Fruit fly (Drosophila melanogaster) whole organism, embryonic: Measurements from ENCODE around the gene CG7912.

Source experiments
- Antp ChIP-seq: fragments of 200-800 bp; sonication (Bioruptor generic); optimal IDR thresholded peaks from 3 replicates; lab custom pipeline; 2016; ENCODE audit warnings: missing biosample characterization, missing genetic modification characterization
- B-H2 ChIP-seq: fragments of 200-800 bp; sonication (Bioruptor generic); optimal IDR thresholded peaks from 2 replicates; lab custom pipeline; 2018; ENCODE audit warnings: missing biosample characterization, mild to moderate bottlenecking, missing genetic modification characterization
- Bdp1 ChIP-seq: fragments of 200-800 bp; sonication (Bioruptor generic); optimal IDR thresholded peaks from 3 replicates; lab custom pipeline; 2016; ENCODE audit warnings: missing biosample characterization, missing genetic modification characterization
- CG12104 ChIP-seq: fragments of 200-800 bp; sonication (Bioruptor generic); optimal IDR thresholded peaks from 3 replicates; lab custom pipeline; 2016; ENCODE audit warnings: missing biosample characterization, missing genetic modification characterization
- CG12299 ChIP-seq: fragments of 200-800 bp; sonication (Bioruptor generic); optimal IDR thresholded peaks from 2 replicates; lab custom pipeline; 2018; ENCODE audit warnings: missing biosample characterization, mild to moderate bottlenecking, missing genetic modification characterization
- CG15011 ChIP-seq: fragments of 200-800 bp; sonication (Bioruptor generic); optimal IDR thresholded peaks from 3 replicates; lab custom pipeline; 2018; ENCODE audit warnings: missing biosample characterization, mild to moderate bottlenecking, missing genetic modification characterization
- CG17361 ChIP-seq: fragments of 200-800 bp; sonication (Bioruptor generic); IDR thresholded peaks from 3 replicates; pipeline ENCODE4 v1.3.6; 2022; ENCODE audit warnings: missing biosample characterization, missing genetic modification characterization
- CG17612 ChIP-seq: fragments of 200-800 bp; sonication (Bioruptor generic); IDR thresholded peaks from 2 replicates; pipeline ENCODE4 v1.3.6; 2022; ENCODE audit warnings: missing biosample characterization, missing genetic modification characterization
- CG17829 ChIP-seq: fragments of 200-800 bp; optimal IDR thresholded peaks from 2 replicates; lab custom pipeline; 2019; ENCODE audit warnings: missing biosample characterization, mild to moderate bottlenecking, missing genetic modification characterization, moderate library complexity
- CG18599 ChIP-seq: fragments of 200-800 bp; sonication (Bioruptor generic); optimal IDR thresholded peaks from 3 replicates; lab custom pipeline; 2017; ENCODE audit warnings: missing biosample characterization, missing genetic modification characterization, mild to moderate bottlenecking, moderate library complexity, missing genetic modification reagents
- CG18619 ChIP-seq: fragments of 200-800 bp; sonication (Bioruptor generic); optimal IDR thresholded peaks from 3 replicates; lab custom pipeline; 2017; ENCODE audit warnings: missing biosample characterization, mild to moderate bottlenecking, missing genetic modification characterization
- CG31224 ChIP-seq: fragments of 200-800 bp; sonication (Bioruptor generic); IDR thresholded peaks from 2 replicates; pipeline ENCODE4 v1.3.6; 2022; ENCODE audit warnings: missing biosample characterization, missing genetic modification characterization
- CG33557 ChIP-seq: fragments of 200-800 bp; sonication (Bioruptor generic); optimal IDR thresholded peaks from 2 replicates; lab custom pipeline; 2019; ENCODE audit warnings: missing biosample characterization, mild to moderate bottlenecking, missing genetic modification characterization, moderate library complexity
- CG3726 ChIP-seq: fragments of 200-800 bp; sonication (Bioruptor generic); IDR thresholded peaks from 3 replicates; pipeline ENCODE4, ENCODE4 v1.3.6; 2022; ENCODE audit warnings: missing biosample characterization, missing genetic modification characterization
- CG4707 ChIP-seq: fragments of 200-800 bp; sonication (Bioruptor generic); optimal IDR thresholded peaks from 2 replicates; lab custom pipeline; 2018; ENCODE audit warnings: missing biosample characterization, mild to moderate bottlenecking, missing genetic modification characterization, moderate library complexity
- CG4854 ChIP-seq: fragments of 200-800 bp; sonication (Bioruptor generic); optimal IDR thresholded peaks from 2 replicates; lab custom pipeline; 2016; ENCODE audit warnings: missing biosample characterization, missing genetic modification characterization, inconsistent platforms
- CG5953 ChIP-seq: fragments of 200-800 bp; sonication (Bioruptor generic); IDR thresholded peaks from 2 replicates; pipeline ENCODE4 v1.3.6; 2022; ENCODE audit warnings: missing biosample characterization, missing genetic modification characterization
- CG6175 ChIP-seq: fragments of 200-800 bp; sonication (Bioruptor generic); IDR thresholded peaks from 3 replicates; pipeline ENCODE4 v1.3.6; 2022; ENCODE audit warnings: missing biosample characterization, missing genetic modification characterization
- CG6254 ChIP-seq: fragments of 200-800 bp; sonication (Bioruptor generic); optimal IDR thresholded peaks from 3 replicates; lab custom pipeline; 2017; ENCODE audit warnings: mild to moderate bottlenecking, missing biosample characterization, missing genetic modification reagents, missing genetic modification characterization
- CG6854 ChIP-seq: fragments of 200-800 bp; sonication (Bioruptor generic); optimal IDR thresholded peaks from 3 replicates; lab custom pipeline; 2017; ENCODE audit warnings: missing biosample characterization, mild to moderate bottlenecking, missing genetic modification characterization
- CG8388 ChIP-seq: fragments of 200-800 bp; sonication (Bioruptor generic); optimal IDR thresholded peaks from 2 replicates; lab custom pipeline; 2019; ENCODE audit warnings: missing biosample characterization, mild to moderate bottlenecking, missing genetic modification characterization, moderate library complexity
- CG9609 ChIP-seq: fragments of 200-800 bp; sonication (Bioruptor generic); optimal IDR thresholded peaks from 3 replicates; lab custom pipeline; 2016; ENCODE audit warnings: missing biosample characterization, missing genetic modification characterization
- CoRest ChIP-seq: fragments of 200-800 bp; sonication (Bioruptor generic); optimal IDR thresholded peaks from 3 replicates; lab custom pipeline; 2018; ENCODE audit warnings: missing biosample characterization, mild to moderate bottlenecking, missing genetic modification characterization, moderate library complexity
- Dll ChIP-seq: fragments of 200-800 bp; sonication (Bioruptor generic); IDR thresholded peaks from 4 replicates; pipeline ENCODE4 v1.3.6; 2022; ENCODE audit warnings: missing biosample characterization, missing genetic modification characterization; ENCODE audit not compliant: partially characterized antibody
- Fer1 ChIP-seq: fragments of 200-800 bp; sonication (Bioruptor generic); optimal IDR thresholded peaks from 2 replicates; lab custom pipeline; 2017; ENCODE audit warnings: missing biosample characterization, mild to moderate bottlenecking, missing genetic modification characterization
- HLH3B ChIP-seq: fragments of 200-800 bp; sonication (Bioruptor generic); IDR thresholded peaks from 2 replicates; pipeline ENCODE4 v1.3.6; 2022; ENCODE audit warnings: missing biosample characterization, missing genetic modification characterization
- Hmr ChIP-seq: fragments of 200-800 bp; sonication (Bioruptor generic); optimal IDR thresholded peaks from 3 replicates; lab custom pipeline; 2017; ENCODE audit warnings: mild to moderate bottlenecking, missing biosample characterization, missing genetic modification reagents, missing genetic modification characterization
- Lpt ChIP-seq: fragments of >200 bp; optimal IDR thresholded peaks from 2 replicates; lab custom pipeline; 2018; ENCODE audit warnings: missing biosample characterization, missing genetic modification characterization
- MESR4 ChIP-seq: fragments of 200-800 bp; sonication (Bioruptor generic); optimal IDR thresholded peaks from 2 replicates; lab custom pipeline; 2018; ENCODE audit warnings: missing biosample characterization, mild to moderate bottlenecking, missing genetic modification characterization, moderate library complexity
- Mrtf ChIP-seq: fragments of 200-800 bp; sonication (Bioruptor generic); IDR thresholded peaks from 3 replicates; pipeline ENCODE4 v1.3.6; 2022; ENCODE audit warnings: missing biosample characterization, missing genetic modification characterization
- NFAT ChIP-seq: fragments of 200-800 bp; sonication (Bioruptor generic); IDR thresholded peaks from 2 replicates; pipeline ENCODE4 v1.3.6; 2022; ENCODE audit warnings: missing biosample characterization, missing genetic modification characterization
- NfI ChIP-seq: fragments of 200-800 bp; sonication (Bioruptor generic); optimal IDR thresholded peaks from 3 replicates; lab custom pipeline; 2018; ENCODE audit warnings: missing biosample characterization, mild to moderate bottlenecking, missing genetic modification characterization, moderate library complexity
- Scr ChIP-seq: fragments of 200-800 bp; sonication (Bioruptor generic); IDR thresholded peaks from 2 replicates; pipeline ENCODE4 v1.3.6; 2022; ENCODE audit warnings: missing biosample characterization, missing genetic modification characterization; ENCODE audit not compliant: partially characterized antibody
- ac ChIP-seq: fragments of 200-800 bp; sonication (Bioruptor generic); optimal IDR thresholded peaks from 3 replicates; lab custom pipeline; 2017; ENCODE audit warnings: missing biosample characterization, mild to moderate bottlenecking, missing genetic modification characterization
- amos ChIP-seq: fragments of 200-800 bp; sonication (Bioruptor generic); IDR thresholded peaks from 2 replicates; pipeline ENCODE4 v1.3.6; 2022; ENCODE audit warnings: missing biosample characterization, missing genetic modification characterization; ENCODE audit not compliant: partially characterized antibody
- cad ChIP-seq: fragments of >200 bp; optimal IDR thresholded peaks from 2 replicates; lab custom pipeline; 2017; ENCODE audit warnings: missing biosample characterization, missing genetic modification characterization
- exex ChIP-seq: fragments of 200-800 bp; sonication (Bioruptor generic); optimal IDR thresholded peaks from 4 replicates; lab custom pipeline; 2018; ENCODE audit warnings: missing biosample characterization, mild to moderate bottlenecking, missing genetic modification characterization, moderate library complexity
- fd3F ChIP-seq: fragments of 200-800 bp; sonication (Bioruptor generic); optimal IDR thresholded peaks from 2 replicates; lab custom pipeline; 2018; ENCODE audit warnings: missing biosample characterization, mild to moderate bottlenecking, missing genetic modification characterization, moderate library complexity
- gcm2 ChIP-seq: fragments of 200-800 bp; sonication (Bioruptor generic); optimal IDR thresholded peaks from 2 replicates; lab custom pipeline; 2016; ENCODE audit warnings: missing biosample characterization, missing genetic modification characterization
- gt ChIP-seq: fragments of 200-800 bp; sonication (Bioruptor generic); IDR thresholded peaks from 2 replicates; pipeline ENCODE4 v1.3.6; 2022; ENCODE audit warnings: missing biosample characterization, missing genetic modification characterization
- her ChIP-seq: fragments of 200-800 bp; sonication (Bioruptor generic); optimal IDR thresholded peaks from 2 replicates; lab custom pipeline; 2016; ENCODE audit warnings: missing biosample characterization, missing genetic modification characterization
- insv ChIP-seq, 2 experiments: fragments of 200-800 bp; sonication (Bioruptor generic); optimal IDR thresholded peaks; 3 replicates each; lab custom pipeline; 2016 to 2018; ENCODE audit warnings: missing biosample characterization in 2 of 2, missing genetic modification characterization in 2 of 2
- knrl ChIP-seq: fragments of 200-800 bp; sonication (Bioruptor generic); IDR thresholded peaks from 3 replicates; pipeline ENCODE4 v1.3.6; 2022; ENCODE audit warnings: missing biosample characterization, missing genetic modification characterization; ENCODE audit not compliant: partially characterized antibody
- phol ChIP-seq: fragments of 200-800 bp; sonication (Bioruptor generic); optimal IDR thresholded peaks from 3 replicates; lab custom pipeline; 2018; ENCODE audit warnings: missing biosample characterization, mild to moderate bottlenecking, missing genetic modification characterization, moderate library complexity
- pum ChIP-seq: fragments of 200-800 bp; sonication (Bioruptor generic); optimal IDR thresholded peaks from 2 replicates; lab custom pipeline; 2016; ENCODE audit warnings: missing biosample characterization, missing genetic modification characterization
- sna ChIP-seq: fragments of 200-800 bp; sonication (Bioruptor generic); IDR thresholded peaks from 2 replicates; pipeline ENCODE4 v1.3.6; 2022; ENCODE audit warnings: missing biosample characterization, missing genetic modification characterization; ENCODE audit not compliant: partially characterized antibody
- tgo ChIP-seq: fragments of 200-800 bp; sonication (Bioruptor generic); IDR thresholded peaks from 3 replicates; pipeline ENCODE4 v1.3.6; 2022; ENCODE audit warnings: missing biosample characterization, missing genetic modification characterization
- toy ChIP-seq: fragments of 200-800 bp; sonication (Bioruptor generic); IDR thresholded peaks from 2 replicates; pipeline ENCODE4 v1.3.6; 2022; ENCODE audit warnings: missing biosample characterization, missing genetic modification characterization
- unpg ChIP-seq: fragments of 200-800 bp; sonication (Bioruptor generic); optimal IDR thresholded peaks from 3 replicates; lab custom pipeline; 2018; ENCODE audit warnings: missing biosample characterization, mild to moderate bottlenecking, missing genetic modification characterization, moderate library complexity
- yki ChIP-seq: fragments of >200 bp; optimal IDR thresholded peaks from 3 replicates; lab custom pipeline; 2018

Gene CG7912

DNA sequence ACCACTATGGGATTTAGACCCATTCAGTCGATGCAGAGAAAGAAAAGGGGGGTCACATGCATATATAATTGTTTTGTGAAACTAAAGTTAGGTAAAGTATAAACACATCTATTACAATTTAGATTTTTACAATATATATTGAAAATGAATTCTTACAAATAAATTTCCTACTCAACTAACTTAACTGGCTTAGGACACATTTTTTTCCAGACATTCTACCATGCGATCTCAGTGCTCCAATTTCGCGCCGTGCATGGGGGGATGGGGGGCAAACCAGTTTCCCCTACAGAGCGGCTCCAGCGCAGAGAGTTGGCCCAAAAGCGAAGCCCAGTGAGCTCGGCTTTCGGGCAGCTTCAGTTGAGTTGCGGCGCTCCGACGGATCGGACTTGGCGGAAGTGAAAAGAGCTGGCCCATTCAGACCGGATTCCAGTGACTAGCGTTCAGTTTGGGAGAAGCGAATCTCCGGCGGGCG, 25.9 kb downstream of the CG7912 start, which contains the start of gene CG7896 (continued):
- TF ChIP-seq CG6854 (GFP tag; lab: Kevin White, UChicago) (peak; percentile 51), HLH3B (GFP tag; lab: Robert Waterston, UW) (peak; percentile 76), CG12104 (peak; percentile 22), CG17612 (GFP tag; lab: Robert Waterston, UW) (peak; percentile 67), NfI (GFP tag; lab: Kevin White, UChicago) (peak; percentile 53), toy (peak; percentile 45; the same call in 1 of the 2 replicates), CG8388 (peak; percentile 46), CoRest (peak; percentile 75), B-H2 (peak; percentile 4), Hmr (peak; percentile 67), CG12299 (tag; lab: Kevin White, UChicago) (no peak), amos (GFP tag; lab: Robert Waterston, UW) (no peak), Scr (GFP tag; lab: Robert Waterston, UW) (no peak), gt (peak; percentile 34; the same call in 1 of the 2 replicates), CG17829 (tag; lab: Kevin White, UChicago) (peak; percentile 86), insv (GFP tag; optimal IDR thresholded peaks at IDR 0.05; lab: Kevin White, UChicago) (no peak), NFAT (GFP tag; lab: Robert Waterston, UW) (peak; percentile 82), Dll (GFP tag; lab: Robert Waterston, UW) (no peak), cad (no peak), exex (tag; lab: Kevin White, UChicago) (peak; percentile 13), CG33557 (GFP tag; lab: Kevin White, UChicago) (peak; percentile 61), CG18599 (GFP tag; lab: Kevin White, UChicago) (peak; percentile 71), Mrtf (GFP tag; lab: Robert Waterston, UW) (peak; percentile 71; the same call in 1 of the 3 replicates), CG4854 (GFP tag; lab: Kevin White, UChicago) (no peak), yki (lab: Kevin White, UChicago) (no peak), CG6254 (GFP tag; lab: Kevin White, UChicago) (peak; percentile 41), her (GFP tag; lab: Kevin White, UChicago) (no peak), knrl (GFP tag; lab: Robert Waterston, UW) (no peak), fd3F (GFP tag; lab: Kevin White, UChicago) (peak; percentile 41), Lpt (GFP tag; lab: Kevin White, UChicago) (no peak), CG9609 (GFP tag; lab: Kevin White, UChicago) (no peak), CG31224 (peak; percentile 72), phol (tag; lab: Kevin White, UChicago) (peak; percentile 63), CG3726 (GFP tag; lab: Robert Waterston, UW) (peak; percentile 74; the same call in 2 of the 3 replicates), CG6175 (peak; percentile 69; the same call in 1 of the 3 replicates), CG18619 (peak; percentile 59), Antp (GFP tag; lab: Kevin White, UChicago) (peak; percentile 2), pum (GFP tag; lab: Kevin White, UChicago) (no peak), tgo (peak; percentile 88), MESR4 (GFP tag; lab: Kevin White, UChicago) (no peak), Fer1 (GFP tag; lab: Kevin White, UChicago) (peak; percentile 78), unpg (peak; percentile 58), gcm2 (GFP tag; lab: Kevin White, UChicago) (no peak), Bdp1 (no peak), sna (no peak), CG15011 (GFP tag; lab: Kevin White, UChicago) (peak; percentile 40), CG17361 (GFP tag; lab: Robert Waterston, UW) (peak; percentile 86), CG5953 (GFP tag; lab: Robert Waterston, UW) (peak; percentile 49; the same call in 1 of the 2 replicates), ac (GFP tag; lab: Kevin White, UChicago) (no peak), CG4707 (no peak)
